Fruit fly (Drosophila melanogaster): ENCODE measurements around the gene CG13994.
A peak's percentile ranks its signal among the peaks of the same experiment; 100 is the strongest.

CG13994 gene

DNA sequence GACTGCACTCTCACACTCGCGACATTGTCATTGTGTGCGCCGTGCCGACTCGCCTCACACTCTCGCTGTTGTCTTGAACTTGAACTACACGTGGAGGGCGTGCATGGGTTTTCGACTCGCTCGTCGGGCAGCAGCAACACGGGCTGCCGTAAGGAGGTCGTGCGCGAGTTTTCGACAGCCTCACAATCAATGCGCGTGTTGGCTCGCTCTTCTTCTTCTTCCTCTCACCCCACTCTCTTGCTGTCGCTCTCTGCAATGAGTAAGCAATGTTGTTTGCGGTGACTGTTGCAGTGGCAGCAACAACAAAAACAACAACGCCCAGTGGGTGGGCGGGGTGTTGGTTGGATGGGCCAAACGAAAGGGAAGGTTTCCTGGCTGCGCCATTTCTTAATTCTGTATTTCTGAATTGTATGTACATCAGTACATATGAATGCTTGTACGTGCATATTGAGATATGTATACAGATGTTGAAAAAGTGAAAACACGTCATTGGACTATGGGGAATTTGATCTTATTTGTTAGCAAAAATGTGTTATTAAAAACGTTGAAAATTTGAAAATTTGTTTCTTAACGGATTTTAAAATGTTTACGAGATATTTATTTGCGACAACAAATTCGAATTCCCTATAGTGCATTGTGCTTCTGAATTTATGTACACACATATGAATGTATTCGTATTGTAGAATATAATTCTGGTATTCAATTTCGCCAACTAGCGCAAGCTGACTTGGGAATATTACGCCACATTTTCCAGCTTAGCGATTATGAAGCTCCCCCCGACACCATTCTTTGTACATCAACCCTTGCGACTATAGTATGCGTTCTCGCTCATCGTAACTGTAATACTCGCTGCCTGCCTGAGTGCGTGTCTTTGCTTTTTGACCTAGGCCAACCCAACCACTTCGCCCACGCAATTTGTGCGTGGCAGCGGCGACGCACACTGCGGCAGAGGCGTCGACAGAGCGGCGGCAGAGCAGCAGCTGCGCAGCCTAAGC, 25.9 kb downstream of the CG13994 start (continued):
- TF ChIP-seq CG2712 (tag; optimal IDR thresholded peaks at IDR 0.05), result peak; percentile 7
- no peak for TF ChIP-seq CG12942 (GFP tag; optimal IDR thresholded peaks at IDR 0.05)
- peak; percentile 5 for TF ChIP-seq Dek (tag; optimal IDR thresholded peaks at IDR 0.05)
- peak; percentile 91 for TF ChIP-seq z (GFP tag; IDR thresholded peaks at IDR 0.05)
- TF ChIP-seq chn (GFP tag; optimal IDR thresholded peaks at IDR 0.05), result peak; percentile 52
- no peak for TF ChIP-seq stc (GFP tag; IDR thresholded peaks at IDR 0.05)
- TF ChIP-seq Spps (tag; optimal IDR thresholded peaks at IDR 0.05), result no peak
- TF ChIP-seq Sox100B (GFP tag; optimal IDR thresholded peaks at IDR 0.05), result peak; percentile 48
- no peak for TF ChIP-seq Hr3 (GFP tag; optimal IDR thresholded peaks at IDR 0.05)
- no peak for TF ChIP-seq CG30431 (GFP tag; optimal IDR thresholded peaks at IDR 0.05)
- no peak for TF ChIP-seq crc (GFP tag; optimal IDR thresholded peaks at IDR 0.05)
- TF ChIP-seq Fer2 (tag; optimal IDR thresholded peaks at IDR 0.05), result no peak
- TF ChIP-seq CG13894 (tag; optimal IDR thresholded peaks at IDR 0.05), result peak; percentile 86
- TF ChIP-seq CG17359 (tag; optimal IDR thresholded peaks at IDR 0.05), result peak; percentile 30
- peak in 1 of 2 experiments; percentile 82 for TF ChIP-seq Hr78 (GFP tag; optimal IDR thresholded peaks at IDR 0.05)
- TF ChIP-seq fd3F (GFP tag; optimal IDR thresholded peaks at IDR 0.05), result peak; percentile 3
- peak; percentile 4 for TF ChIP-seq NC2β (GFP tag; optimal IDR thresholded peaks at IDR 0.05)
- peak; percentile 3 for TF ChIP-seq lbe (GFP tag; optimal IDR thresholded peaks at IDR 0.05)
- TF ChIP-seq CG17829 (tag; optimal IDR thresholded peaks at IDR 0.05), result peak; percentile 27
- TF ChIP-seq ac (GFP tag; optimal IDR thresholded peaks at IDR 0.05), result peak; percentile 1
- no peak for TF ChIP-seq CG11247 (GFP tag; IDR thresholded peaks at IDR 0.05)
- no peak for TF ChIP-seq CG9609 (GFP tag; optimal IDR thresholded peaks at IDR 0.05)
- TF ChIP-seq Poxn (GFP tag; IDR thresholded peaks at IDR 0.05), result no peak
- TF ChIP-seq CG13287 (GFP tag; IDR thresholded peaks at IDR 0.05; ENCODE audit: partially characterized antibody), result peak; percentile 64; the same call in 1 of the 2 replicates
- TF ChIP-seq CG31365 (tag; optimal IDR thresholded peaks at IDR 0.05), result no peak
- TF ChIP-seq CG10321 (GFP tag; IDR thresholded peaks at IDR 0.05), result no peak
- no peak for TF ChIP-seq ham (GFP tag; IDR thresholded peaks at IDR 0.05)
- peak; percentile 10 for TF ChIP-seq dmrt99B (tag; optimal IDR thresholded peaks at IDR 0.05)
- TF ChIP-seq CG10979 (tag; optimal IDR thresholded peaks at IDR 0.05), result no peak
- TF ChIP-seq nmo (GFP tag; optimal IDR thresholded peaks at IDR 0.05), result peak; percentile 12
- peak in 1 of 2 experiments; percentile 10 for TF ChIP-seq chif (GFP tag; optimal IDR thresholded peaks at IDR 0.05)
- TF ChIP-seq sim (GFP tag; IDR thresholded peaks at IDR 0.05), result peak; percentile 34; the same call in 1 of the 2 replicates
- TF ChIP-seq BEAF-32 (GFP tag; optimal IDR thresholded peaks at IDR 0.05), result no peak
- TF ChIP-seq CG12744 (GFP tag; optimal IDR thresholded peaks at IDR 0.05), result no peak
- no peak for TF ChIP-seq CG17802 (tag; optimal IDR thresholded peaks at IDR 0.05)
- no peak for TF ChIP-seq klu (GFP tag; IDR thresholded peaks at IDR 0.05)
- no peak for TF ChIP-seq Gug (GFP tag; IDR thresholded peaks at IDR 0.05)
- no peak for TF ChIP-seq tx (GFP tag; optimal IDR thresholded peaks at IDR 0.05)
- peak; percentile 25 for TF ChIP-seq CG9727 (GFP tag; optimal IDR thresholded peaks at IDR 0.05)
- no peak for TF ChIP-seq CG4820 (GFP tag; optimal IDR thresholded peaks at IDR 0.05)
- no peak for TF ChIP-seq CG1647 (GFP tag; optimal IDR thresholded peaks at IDR 0.05)
- TF ChIP-seq pros (GFP tag; optimal IDR thresholded peaks at IDR 0.05), result peak; percentile 99
- peak; percentile 88 for TF ChIP-seq CG32767 (GFP tag; IDR thresholded peaks at IDR 0.05)
- no peak for TF ChIP-seq Xbp1 (GFP tag; optimal IDR thresholded peaks at IDR 0.05)
- TF ChIP-seq sqz (GFP tag; optimal IDR thresholded peaks at IDR 0.05), result no peak
- TF ChIP-seq Atf3 (GFP tag; optimal IDR thresholded peaks at IDR 0.05), result peak; percentile 11
- no peak for TF ChIP-seq CG15073 (GFP tag; optimal IDR thresholded peaks at IDR 0.05)
- peak; percentile 40; the same call in 1 of the 2 replicates for TF ChIP-seq CG11696 (GFP tag; IDR thresholded peaks at IDR 0.05)

All from whole organism, embryonic.